Fruit fly (Drosophila melanogaster) whole organism, embryonic: ENCODE measurements around the gene Gem3.

Experiments used
- ATbp ChIP-seq: fragments of 200-800 bp; sonication (Bioruptor generic); optimal IDR thresholded peaks from 2 replicates; lab custom pipeline; 2017; ENCODE audit warnings: missing biosample characterization, mild to moderate bottlenecking, missing genetic modification characterization, missing genetic modification reagents
- Adf1 ChIP-seq: fragments of 200-800 bp; sonication (Bioruptor generic); IDR thresholded peaks from 2 replicates; pipeline ENCODE4 v1.3.6; 2022; ENCODE audit warnings: missing biosample characterization, missing genetic modification characterization
- Bteb2 ChIP-seq: fragments of 200-800 bp; sonication (Bioruptor generic); optimal IDR thresholded peaks from 2 replicates; lab custom pipeline; 2016; ENCODE audit warnings: missing biosample characterization, missing genetic modification characterization
- CG1024 ChIP-seq: fragments of 200-800 bp; sonication (Bioruptor generic); IDR thresholded peaks from 2 replicates; pipeline ENCODE4 v1.3.6; 2022; ENCODE audit warnings: missing biosample characterization, missing genetic modification characterization
- CG10274 ChIP-seq: fragments of 200-800 bp; sonication (Bioruptor generic); optimal IDR thresholded peaks from 3 replicates; lab custom pipeline; 2017; ENCODE audit warnings: missing biosample characterization, mild to moderate bottlenecking, missing genetic modification characterization
- CG10959 ChIP-seq: fragments of 200-800 bp; sonication (Bioruptor generic); IDR thresholded peaks from 2 replicates; pipeline ENCODE4 v1.3.6; 2022; ENCODE audit warnings: missing biosample characterization, missing genetic modification characterization
- CG13296 ChIP-seq: fragments of 200-800 bp; sonication (Bioruptor generic); optimal IDR thresholded peaks from 3 replicates; lab custom pipeline; 2018; ENCODE audit warnings: missing biosample characterization, mild to moderate bottlenecking, missing genetic modification characterization
- CG14050 ChIP-seq: fragments of 200-800 bp; sonication (Bioruptor generic); IDR thresholded peaks from 3 replicates; pipeline ENCODE4 v1.3.6; 2022; ENCODE audit warnings: missing biosample characterization, missing genetic modification characterization
- CG1529 ChIP-seq: fragments of 200-800 bp; sonication (Bioruptor generic); optimal IDR thresholded peaks from 3 replicates; lab custom pipeline; 2018; ENCODE audit warnings: missing biosample characterization, missing genetic modification characterization
- CG16815 ChIP-seq: fragments of 200-800 bp; sonication (Bioruptor generic); optimal IDR thresholded peaks from 3 replicates; lab custom pipeline; 2017; ENCODE audit warnings: missing biosample characterization, mild to moderate bottlenecking, missing genetic modification characterization
- CG30020 ChIP-seq: fragments of 200-800 bp; optimal IDR thresholded peaks from 2 replicates; lab custom pipeline; 2019; ENCODE audit warnings: missing biosample characterization, mild to moderate bottlenecking, missing genetic modification characterization, moderate library complexity
- CG3065 ChIP-seq: fragments of 200-800 bp; sonication (Bioruptor generic); optimal IDR thresholded peaks from 2 replicates; lab custom pipeline; 2016; ENCODE audit warnings: missing biosample characterization, missing genetic modification characterization
- CG31441 ChIP-seq: fragments of 200-800 bp; sonication (Bioruptor generic); IDR thresholded peaks from 2 replicates; pipeline ENCODE4 v1.3.6; 2022; ENCODE audit warnings: missing biosample characterization, missing genetic modification characterization
- CG3407 ChIP-seq: fragments of 200-800 bp; sonication (Bioruptor generic); optimal IDR thresholded peaks from 2 replicates; lab custom pipeline; 2018; ENCODE audit warnings: missing biosample characterization, mild to moderate bottlenecking, missing genetic modification characterization
- CG4328 ChIP-seq: fragments of 200-800 bp; sonication (Bioruptor generic); optimal IDR thresholded peaks from 3 replicates; lab custom pipeline; 2017; ENCODE audit warnings: missing biosample characterization, missing genetic modification reagents, missing genetic modification characterization
- CG5245 ChIP-seq: fragments of 200-800 bp; sonication (Bioruptor generic); optimal IDR thresholded peaks from 3 replicates; lab custom pipeline; 2016; ENCODE audit warnings: missing biosample characterization, missing genetic modification characterization
- CG7556 ChIP-seq: fragments of 200-800 bp; sonication (Bioruptor generic); optimal IDR thresholded peaks from 2 replicates; lab custom pipeline; 2017; ENCODE audit warnings: missing biosample characterization, mild to moderate bottlenecking, missing genetic modification characterization
- CG8290 ChIP-seq, 3 experiments: fragments of 200-800 bp; sonication (Bioruptor generic); optimal IDR thresholded peaks; 2 replicates each; lab custom pipeline; 2016 to 2019; ENCODE audit warnings: missing biosample characterization in 3 of 3, missing genetic modification characterization in 3 of 3, mild to moderate bottlenecking in 2 of 3, moderate library complexity in 1 of 3
- CG8944 ChIP-seq: fragments of 200-800 bp; sonication (Bioruptor generic); optimal IDR thresholded peaks from 3 replicates; lab custom pipeline; 2016; ENCODE audit warnings: missing biosample characterization, missing genetic modification characterization
- CG9437 ChIP-seq: fragments of 200-800 bp; sonication (Bioruptor generic); optimal IDR thresholded peaks from 2 replicates; lab custom pipeline; 2018; ENCODE audit warnings: missing biosample characterization, mild to moderate bottlenecking, missing genetic modification characterization
- CTCF ChIP-seq: fragments of 200-800 bp; sonication (Bioruptor generic); optimal IDR thresholded peaks from 2 replicates; lab custom pipeline; 2017; ENCODE audit warnings: missing biosample characterization, mild to moderate bottlenecking, missing genetic modification characterization, moderate library complexity
- D ChIP-seq, 2 experiments: fragments of 200-800 bp in 1 of 2; fragments of >200 bp in 1 of 2; sonication (Bioruptor generic) in 1 of 2; optimal IDR thresholded peaks; 2 replicates in 1 of 2; 3 replicates in 1 of 2; lab custom pipeline; 2017; ENCODE audit warnings: mild to moderate bottlenecking in 1 of 2, missing biosample characterization in 1 of 2, missing genetic modification characterization in 1 of 2, missing genetic modification reagents in 1 of 2
- Dek ChIP-seq: fragments of 200-800 bp; sonication (Bioruptor generic); optimal IDR thresholded peaks from 3 replicates; lab custom pipeline; 2019; ENCODE audit warnings: missing biosample characterization, mild to moderate bottlenecking, missing genetic modification characterization, moderate library complexity
- Dp ChIP-seq: fragments of 200-800 bp; sonication (Bioruptor generic); optimal IDR thresholded peaks from 2 replicates; lab custom pipeline; 2018; ENCODE audit warnings: missing biosample characterization, mild to moderate bottlenecking, missing genetic modification characterization, moderate library complexity
- E2f1 ChIP-seq: fragments of 200-800 bp; sonication (Bioruptor generic); IDR thresholded peaks from 2 replicates; pipeline ENCODE4 v1.3.6; 2022; ENCODE audit warnings: missing biosample characterization, missing genetic modification characterization
- Hmr ChIP-seq: fragments of 200-800 bp; sonication (Bioruptor generic); optimal IDR thresholded peaks from 3 replicates; lab custom pipeline; 2017; ENCODE audit warnings: mild to moderate bottlenecking, missing biosample characterization, missing genetic modification reagents, missing genetic modification characterization
- MBD-R2 ChIP-seq: fragments of 200-800 bp; sonication (Bioruptor generic); IDR thresholded peaks from 2 replicates; pipeline ENCODE4 v1.3.6; 2022; ENCODE audit warnings: missing biosample characterization, missing genetic modification characterization
- Med ChIP-seq: fragments of 200-800 bp; sonication (Bioruptor generic); peaks from one replicate; lab custom pipeline; 2016; ENCODE audit warnings: missing biosample characterization, missing genetic modification characterization, mild to moderate bottlenecking, inconsistent platforms, moderate library complexity
- Nf-YA ChIP-seq: fragments of 200-800 bp; sonication (Bioruptor generic); IDR thresholded peaks from 2 replicates; pipeline ENCODE4 v1.3.6; 2022; ENCODE audit warnings: missing biosample characterization, missing genetic modification characterization
- Sry-β ChIP-seq: fragments of 200-800 bp; sonication (Bioruptor generic); optimal IDR thresholded peaks from 2 replicates; lab custom pipeline; 2018; ENCODE audit warnings: missing biosample characterization, mild to moderate bottlenecking, missing genetic modification characterization, moderate library complexity
- ara ChIP-seq: fragments of 200-800 bp; sonication (Bioruptor generic); IDR thresholded peaks from 2 replicates; pipeline ENCODE4 v1.3.6; 2022; ENCODE audit warnings: missing biosample characterization, missing genetic modification characterization
- croc ChIP-seq: fragments of 200-800 bp; sonication (Bioruptor generic); conservative IDR thresholded peaks from 3 replicates; pipeline ENCODE4 v1.3.6; 2022; ENCODE audit warnings: missing biosample characterization, missing genetic modification characterization
- crol ChIP-seq: fragments of 200-800 bp; sonication (Bioruptor generic); IDR thresholded peaks from 2 replicates; pipeline ENCODE4 v1.3.6; 2022; ENCODE audit warnings: missing biosample characterization, missing genetic modification characterization
- en ChIP-seq: fragments of 200-800 bp; sonication (Bioruptor generic); optimal IDR thresholded peaks from 2 replicates; lab custom pipeline; 2016; ENCODE audit warnings: missing biosample characterization, missing genetic modification characterization
- exex ChIP-seq: fragments of 200-800 bp; sonication (Bioruptor generic); optimal IDR thresholded peaks from 4 replicates; lab custom pipeline; 2018; ENCODE audit warnings: missing biosample characterization, mild to moderate bottlenecking, missing genetic modification characterization, moderate library complexity
- hkb ChIP-seq, 2 experiments: fragments of 200-800 bp in 1 of 2; fragments of >200 bp in 1 of 2; sonication (Bioruptor generic) in 1 of 2; IDR thresholded peaks in 1 of 2; optimal IDR thresholded peaks in 1 of 2; 2 replicates each; pipeline versions ENCODE4 v1.3.6 to Lab custom; 2017 to 2022; ENCODE audit warnings: missing biosample characterization in 1 of 2, missing genetic modification characterization in 1 of 2
- knrl ChIP-seq: fragments of 200-800 bp; sonication (Bioruptor generic); IDR thresholded peaks from 3 replicates; pipeline ENCODE4 v1.3.6; 2022; ENCODE audit warnings: missing biosample characterization, missing genetic modification characterization; ENCODE audit not compliant: partially characterized antibody
- mam ChIP-seq: fragments of 200-800 bp; sonication (Bioruptor generic); optimal IDR thresholded peaks from 3 replicates; lab custom pipeline; 2016; ENCODE audit warnings: missing biosample characterization, missing genetic modification characterization
- mld ChIP-seq: fragments of 200-800 bp; sonication (Bioruptor generic); IDR thresholded peaks from 3 replicates; pipeline ENCODE4 v1.3.6; 2022; ENCODE audit warnings: missing biosample characterization, missing genetic modification characterization; ENCODE audit not compliant: partially characterized antibody
- nom ChIP-seq: fragments of 200-800 bp; sonication (Bioruptor generic); optimal IDR thresholded peaks from 2 replicates; lab custom pipeline; 2017; ENCODE audit warnings: missing biosample characterization, missing genetic modification characterization, mild to moderate bottlenecking, moderate library complexity, missing genetic modification reagents
- pnt ChIP-seq: fragments of 200-800 bp; sonication (Bioruptor generic); optimal IDR thresholded peaks from 3 replicates; lab custom pipeline; 2016; ENCODE audit warnings: missing biosample characterization, missing genetic modification characterization
- prd ChIP-seq, 3 experiments: fragments of >200 bp in 2 of 3; fragments of 200-800 bp in 1 of 3; sonication (Bioruptor generic) in 1 of 3; optimal IDR thresholded peaks in 2 of 3; IDR thresholded peaks in 1 of 3; 2 replicates in 2 of 3; 3 replicates in 1 of 3; pipeline versions ENCODE4 v1.3.6 to Lab custom; 2017 to 2022; ENCODE audit warnings: missing biosample characterization in 1 of 3, missing genetic modification characterization in 1 of 3
- pros ChIP-seq: fragments of 200-800 bp; sonication (Bioruptor generic); optimal IDR thresholded peaks from 3 replicates; lab custom pipeline; 2019; ENCODE audit warnings: missing biosample characterization, mild to moderate bottlenecking, missing genetic modification characterization, moderate library complexity
- repo ChIP-seq: fragments of 200-800 bp; sonication (Bioruptor generic); optimal IDR thresholded peaks from 2 replicates; lab custom pipeline; 2016; ENCODE audit warnings: missing biosample characterization, missing genetic modification characterization
- sens ChIP-seq: fragments of 200-800 bp; sonication (Bioruptor generic); peaks from one replicate; lab custom pipeline; 2016; ENCODE audit warnings: missing biosample characterization, missing genetic modification characterization
- sr ChIP-seq: fragments of 200-800 bp; sonication (Bioruptor generic); IDR thresholded peaks from 3 replicates; pipeline ENCODE4 v1.3.6; 2022; ENCODE audit warnings: missing biosample characterization, missing genetic modification characterization
- stc ChIP-seq: fragments of 200-800 bp; sonication (Bioruptor generic); IDR thresholded peaks from 2 replicates; pipeline ENCODE4 v1.3.6; 2022; ENCODE audit warnings: missing biosample characterization, missing genetic modification characterization
- usp ChIP-seq: fragments of >200 bp; optimal IDR thresholded peaks from 2 replicates; lab custom pipeline; 2017; ENCODE audit warnings: missing biosample characterization, missing genetic modification characterization
- zen ChIP-seq: fragments of 200-800 bp; sonication (Bioruptor generic); optimal IDR thresholded peaks from 3 replicates; lab custom pipeline; 2018; ENCODE audit warnings: missing biosample characterization, mild to moderate bottlenecking, missing genetic modification characterization, moderate library complexity
- zfh1 ChIP-seq: fragments of 200-800 bp; sonication (Bioruptor generic); IDR thresholded peaks from 3 replicates; pipeline ENCODE4 v1.3.6; 2022; ENCODE audit warnings: missing biosample characterization, missing genetic modification characterization

Gem3 gene

dm6 chr3L:10449725-10450124 lies 13.2 kb downstream of the Gem3 start (continued):
- TF ChIP-seq CG8290 (GFP tag; optimal IDR thresholded peaks at IDR 0.05; lab: Kevin White, UChicago) (no peak), CG8290 (tag; optimal IDR thresholded peaks at IDR 0.05; lab: Kevin White, UChicago) (no peak), knrl (GFP tag; lab: Robert Waterston, UW) (no peak), CG16815 (no peak), ATbp (GFP tag; lab: Kevin White, UChicago) (no peak), CG7556 (GFP tag; lab: Kevin White, UChicago) (no peak), CG1529 (GFP tag; lab: Kevin White, UChicago) (no peak), Nf-YA (GFP tag; lab: Robert Waterston, UW) (no peak), CG31441 (GFP tag; lab: Robert Waterston, UW) (no peak), nom (no peak), ara (no peak), croc (GFP tag; lab: Robert Waterston, UW) (no peak), pnt (GFP tag; lab: Kevin White, UChicago) (no peak), pros (GFP tag; lab: Kevin White, UChicago) (no peak), CG3065 (GFP tag; lab: Kevin White, UChicago) (no peak), CG14050 (no peak), exex (tag; lab: Kevin White, UChicago) (no peak), CG5245 (GFP tag; lab: Kevin White, UChicago) (no peak), zfh1 (0 out of 3 replicates have a peak, but pooled peaks have one; percentile 21), CG9437 (GFP tag; lab: Kevin White, UChicago) (no peak), mam (GFP tag; lab: Kevin White, UChicago) (no peak), Adf1 (no peak), Bteb2 (GFP tag; lab: Kevin White, UChicago) (no peak), Hmr (GFP tag; lab: Kevin White, UChicago) (no peak), CG10274 (no peak), mld (GFP tag; lab: Robert Waterston, UW) (no peak), Dp (no peak), CG4328 (GFP tag; lab: Kevin White, UChicago) (no peak), zen (tag; lab: Kevin White, UChicago) (no peak), stc (GFP tag; lab: Robert Waterston, UW) (0 out of 2 replicates have a peak, but pooled peaks have one; percentile 8), sr (peak; percentile 57; the same call in 1 of the 3 replicates), CG3407 (GFP tag; lab: Kevin White, UChicago) (no peak), repo (no peak), Med (GFP tag; lab: Kevin White, UChicago) (peak; percentile 6), en (GFP tag; lab: Kevin White, UChicago) (no peak), CG30020 (tag; lab: Kevin White, UChicago) (no peak), E2f1 (GFP tag; lab: Robert Waterston, UW) (no peak), CG10959 (GFP tag; lab: Robert Waterston, UW) (0 out of 2 replicates have a peak, but pooled peaks have one; percentile 23), usp (GFP tag; lab: Kevin White, UChicago) (no peak), Dek (tag; lab: Kevin White, UChicago) (no peak), MBD-R2 (no peak), CG8944 (GFP tag; lab: Kevin White, UChicago) (no peak), CG1024 (no peak), Sry-β (GFP tag; lab: Kevin White, UChicago) (no peak), prd (optimal IDR thresholded peaks at IDR 0.05; lab: Kevin White, UChicago) (no peak), prd (GFP tag; IDR thresholded peaks at IDR 0.05; lab: Robert Waterston, UW) (no peak), crol (GFP tag; lab: Robert Waterston, UW) (no peak), sens (GFP tag; lab: Kevin White, UChicago) (peak; percentile 53), CTCF (GFP tag; lab: Kevin White, UChicago) (no peak), D (optimal IDR thresholded peaks at IDR 0.05; lab: Kevin White, UChicago) (no peak), D (GFP tag; optimal IDR thresholded peaks at IDR 0.05; lab: Kevin White, UChicago) (no peak), hkb (optimal IDR thresholded peaks at IDR 0.05; lab: Kevin White, UChicago) (no peak), hkb (GFP tag; IDR thresholded peaks at IDR 0.05; lab: Robert Waterston, UW) (0 out of 2 replicates have a peak, but pooled peaks have one; percentile 7), CG13296 (GFP tag; lab: Kevin White, UChicago) (no peak)
